Fruit fly (Drosophila melanogaster): ENCODE measurements around the gene opm.
A peak's percentile ranks its signal among the peaks of the same experiment; 100 is the strongest.

Gene opm

dm6 chrX:15043700-15044225 is 22.5 kb downstream of the opm start, which contains the start of gene CG5541 (continued):
- no peak for TF ChIP-seq CG3407 (GFP tag; optimal IDR thresholded peaks at IDR 0.05)
- no peak for TF ChIP-seq CG10321 (GFP tag; IDR thresholded peaks at IDR 0.05)
- TF ChIP-seq Fer2 (tag; optimal IDR thresholded peaks at IDR 0.05): no peak
- no peak for TF ChIP-seq CG17802 (tag; optimal IDR thresholded peaks at IDR 0.05)
- TF ChIP-seq CG18262 (tag; optimal IDR thresholded peaks at IDR 0.05): no peak
- no peak for TF ChIP-seq Neu2 (GFP tag; optimal IDR thresholded peaks at IDR 0.05; ENCODE audit: borderline replicate concordance)
- TF ChIP-seq Oaz (GFP tag; IDR thresholded peaks at IDR 0.05): no peak
- no peak for TF ChIP-seq cg (GFP tag; optimal IDR thresholded peaks at IDR 0.05)
- TF ChIP-seq hb (GFP tag; IDR thresholded peaks at IDR 0.05; ENCODE audit: partially characterized antibody): no peak
- TF ChIP-seq CG6813 (GFP tag; optimal IDR thresholded peaks at IDR 0.05): no peak
- TF ChIP-seq CG10431 (GFP tag; optimal IDR thresholded peaks at IDR 0.05): no peak
- no peak for TF ChIP-seq E2f2 (GFP tag; IDR thresholded peaks at IDR 0.05)
- no peak for TF ChIP-seq CG7839 (tag; optimal IDR thresholded peaks at IDR 0.05)
- TF ChIP-seq nom (GFP tag; optimal IDR thresholded peaks at IDR 0.05): no peak
- no peak for TF ChIP-seq Dp (GFP tag; optimal IDR thresholded peaks at IDR 0.05)
- no peak for TF ChIP-seq gsb (GFP tag; IDR thresholded peaks at IDR 0.05)
- TF ChIP-seq CG12071 (GFP tag; optimal IDR thresholded peaks at IDR 0.05): no peak
- TF ChIP-seq CG9876 (GFP tag; optimal IDR thresholded peaks at IDR 0.05): no peak
- TF ChIP-seq ato (GFP tag; IDR thresholded peaks at IDR 0.05; ENCODE audit: partially characterized antibody): no peak
- TF ChIP-seq cato (GFP tag; optimal IDR thresholded peaks at IDR 0.05; ENCODE audit: borderline replicate concordance): no peak
- TF ChIP-seq pzg (GFP tag; optimal IDR thresholded peaks at IDR 0.05): peak; percentile 18
- TF ChIP-seq hbn (GFP tag; IDR thresholded peaks at IDR 0.05; ENCODE audit: partially characterized antibody): no peak
- no peak for TF ChIP-seq Bdp1 (GFP tag; optimal IDR thresholded peaks at IDR 0.05)
- peak; percentile 7 for TF ChIP-seq CG9727 (GFP tag; optimal IDR thresholded peaks at IDR 0.05)
- no peak for TF ChIP-seq CG8359 (GFP tag; optimal IDR thresholded peaks at IDR 0.05; ENCODE audit: borderline replicate concordance)
- no peak for TF ChIP-seq odd (GFP tag; optimal IDR thresholded peaks at IDR 0.05)
- no peak for TF ChIP-seq sisA (GFP tag; IDR thresholded peaks at IDR 0.05)
- TF ChIP-seq usp (GFP tag; optimal IDR thresholded peaks at IDR 0.05): no peak
- TF ChIP-seq BEAF-32 (GFP tag; optimal IDR thresholded peaks at IDR 0.05): peak; percentile 6
- TF ChIP-seq Ssrp (tag; optimal IDR thresholded peaks at IDR 0.05): no peak
- TF ChIP-seq Lim3 (GFP tag; IDR thresholded peaks at IDR 0.05): no peak
- peak; percentile 17 for TF ChIP-seq Sox100B (GFP tag; optimal IDR thresholded peaks at IDR 0.05)
- TF ChIP-seq CG10565 (GFP tag; optimal IDR thresholded peaks at IDR 0.05): no peak
- no peak for TF ChIP-seq Eip74EF (GFP tag; optimal IDR thresholded peaks at IDR 0.05)
- TF ChIP-seq Dll (GFP tag; IDR thresholded peaks at IDR 0.05; ENCODE audit: partially characterized antibody): no peak
- TF ChIP-seq dm (GFP tag; optimal IDR thresholded peaks at IDR 0.05): no peak
- TF ChIP-seq CG14860 (GFP tag; IDR thresholded peaks at IDR 0.05; ENCODE audit: partially characterized antibody): no peak
- no peak for TF ChIP-seq jumu (GFP tag; optimal IDR thresholded peaks at IDR 0.05)
- TF ChIP-seq D19A (tag; optimal IDR thresholded peaks at IDR 0.05): no peak
- TF ChIP-seq ssp (GFP tag; IDR thresholded peaks at IDR 0.05): no peak
- TF ChIP-seq Trl (optimal IDR thresholded peaks at IDR 0.05): peak; percentile 42 to 77
- TF ChIP-seq Trl (GFP tag; optimal IDR thresholded peaks at IDR 0.05): no peak
- peak; percentile 15 for TF ChIP-seq mirr (GFP tag; optimal IDR thresholded peaks at IDR 0.05)
- no peak for TF ChIP-seq ap (GFP tag; IDR thresholded peaks at IDR 0.05)
- no peak for TF ChIP-seq her (GFP tag; optimal IDR thresholded peaks at IDR 0.05)
- TF ChIP-seq CG4617 (GFP tag; optimal IDR thresholded peaks at IDR 0.05; ENCODE audit: borderline replicate concordance): no peak
- TF ChIP-seq CG12219 (GFP tag; optimal IDR thresholded peaks at IDR 0.05): peak; percentile 5
- no peak for TF ChIP-seq ash1 (GFP tag; optimal IDR thresholded peaks at IDR 0.05)
- TF ChIP-seq so (GFP tag; IDR thresholded peaks at IDR 0.05): no peak
- no peak for TF ChIP-seq sob (GFP tag; IDR thresholded peaks at IDR 0.05)
